Worm (Caenorhabditis elegans): ENCODE data around the gene mmaa-1.

DNA sequence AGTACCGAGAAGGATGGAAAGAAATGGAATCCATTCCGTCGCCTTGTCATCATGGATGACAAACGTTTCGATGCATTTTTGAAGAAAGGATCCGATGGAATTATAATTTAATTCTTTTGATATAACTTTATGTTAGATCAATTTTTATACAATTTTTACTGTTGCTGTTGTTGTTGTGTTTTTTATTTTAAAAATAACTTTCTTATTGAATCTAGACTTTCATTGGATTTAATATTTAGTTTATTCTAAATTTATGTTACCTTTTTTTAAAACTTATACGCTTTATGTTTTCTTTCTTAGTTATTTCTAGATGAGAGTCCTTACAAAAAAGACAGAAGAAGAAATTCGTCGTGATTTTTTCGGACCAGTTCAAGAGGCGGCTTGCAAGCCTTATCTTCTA lies 46.0 kb downstream of the mmaa-1 start, which contains the start of gene ZK1127.3:
- no peak for TF ChIP-seq K09A11.1 (tag; optimal IDR thresholded peaks at IDR 0.05; ENCODE audit: insufficient read depth)
- TF ChIP-seq ama-1 (optimal IDR thresholded peaks at IDR 0.05): no peak
- TF ChIP-seq ref-2 (tag; optimal IDR thresholded peaks at IDR 0.05): no peak
- TF ChIP-seq tbx-7 (tag; optimal IDR thresholded peaks at IDR 0.05): no peak
- no peak for TF ChIP-seq sox-4 (tag; optimal IDR thresholded peaks at IDR 0.05)
- no peak for TF ChIP-seq tbx-2 (tag; optimal IDR thresholded peaks at IDR 0.05)
- TF ChIP-seq pros-1 (tag; optimal IDR thresholded peaks at IDR 0.05): no peak

Data from whole organism, late embryonic.